Worm (Caenorhabditis elegans) whole organism, late embryonic: ENCODE data around the gene atg-3.
A peak's percentile ranks its signal among the peaks of the same experiment; 100 is the strongest.

Source experiments
- C08G9.2 ChIP-seq: sonication (generic microtip); optimal IDR thresholded peaks from 2 replicates; lab custom pipeline; 2016; ENCODE audit warnings: mild to moderate bottlenecking, missing genetic modification characterization, moderate library complexity, missing compliant biosample characterization
- F13H6.1 ChIP-seq: sonication (generic microtip); optimal IDR thresholded peaks from 2 replicates; lab custom pipeline; 2016; ENCODE audit warnings: missing genetic modification characterization, missing compliant biosample characterization
- K02D7.2 ChIP-seq: sonication (generic microtip); optimal IDR thresholded peaks from 2 replicates; lab custom pipeline; 2017; ENCODE audit warnings: mild to moderate bottlenecking, missing genetic modification characterization, missing compliant biosample characterization
- K09A11.1 ChIP-seq: sonication (generic microtip); optimal IDR thresholded peaks from 2 replicates; lab custom pipeline; 2017; ENCODE audit warnings: antibody characterized with exemption, mild to moderate bottlenecking, missing genetic modification characterization, missing compliant biosample characterization; ENCODE audit not compliant: insufficient read depth
- ama-1 ChIP-seq: fragments of 150-350 bp; optimal IDR thresholded peaks from 2 replicates; lab custom pipeline; 2014
- ceh-18 ChIP-seq: sonication (generic microtip); optimal IDR thresholded peaks from 2 replicates; lab custom pipeline; 2016; ENCODE audit warnings: missing genetic modification characterization, missing compliant biosample characterization
- ceh-2 ChIP-seq: sonication (generic microtip); optimal IDR thresholded peaks from 2 replicates; lab custom pipeline; 2016; ENCODE audit warnings: missing genotype, missing genetic modification characterization, missing compliant biosample characterization
- ceh-22 ChIP-seq: sonication (generic microtip); optimal IDR thresholded peaks from 2 replicates; lab custom pipeline; 2017; ENCODE audit warnings: missing biosample characterization, missing genetic modification characterization
- ceh-30 ChIP-seq: fragments of 150-350 bp; optimal IDR thresholded peaks from 2 replicates; lab custom pipeline; 2014; ENCODE audit warnings: missing biosample characterization, missing genetic modification characterization
- ceh-31 ChIP-seq: sonication (generic microtip); optimal IDR thresholded peaks from 2 replicates; lab custom pipeline; 2016; ENCODE audit warnings: missing genetic modification characterization, missing compliant biosample characterization
- ceh-45 ChIP-seq: fragments of 200-800 bp; sonication (Bioruptor generic); IDR thresholded peaks from 2 replicates; pipeline ENCODE4 v1.3.6; 2022; ENCODE audit warnings: missing genetic modification reagents, missing genetic modification characterization, missing compliant biosample characterization
- ceh-48 ChIP-seq: sonication (generic microtip); optimal IDR thresholded peaks from 2 replicates; lab custom pipeline; 2016; ENCODE audit warnings: missing genetic modification characterization, inconsistent platforms, missing compliant biosample characterization
- ceh-9 ChIP-seq: sonication (generic microtip); optimal IDR thresholded peaks from 2 replicates; lab custom pipeline; 2016; ENCODE audit warnings: mild to moderate bottlenecking, missing genetic modification characterization, inconsistent platforms, missing compliant biosample characterization
- che-1 ChIP-seq: sonication (generic microtip); optimal IDR thresholded peaks from 2 replicates; lab custom pipeline; 2016; ENCODE audit warnings: mild to moderate bottlenecking, missing genetic modification characterization, missing compliant biosample characterization
- dmd-4 ChIP-seq: sonication (generic microtip); optimal IDR thresholded peaks from 2 replicates; lab custom pipeline; 2016; ENCODE audit warnings: borderline replicate concordance, missing genetic modification characterization, missing compliant biosample characterization
- dve-1 ChIP-seq: sonication (generic microtip); optimal IDR thresholded peaks from 2 replicates; lab custom pipeline; 2017; ENCODE audit warnings: antibody characterized with exemption, mild to moderate bottlenecking, missing genetic modification characterization, missing compliant biosample characterization
- elt-2 ChIP-seq: sonication (generic microtip); optimal IDR thresholded peaks from 2 replicates; lab custom pipeline; 2016; ENCODE audit warnings: missing genetic modification reagents, missing genetic modification characterization, missing compliant biosample characterization
- fkh-6 ChIP-seq: sonication (generic microtip); optimal IDR thresholded peaks from 2 replicates; lab custom pipeline; 2016; ENCODE audit warnings: missing genetic modification characterization, missing compliant biosample characterization
- gmeb-2 ChIP-seq: sonication (generic microtip); optimal IDR thresholded peaks from 2 replicates; lab custom pipeline; 2016; ENCODE audit warnings: missing genetic modification characterization, inconsistent platforms, missing compliant biosample characterization
- hlh-15 ChIP-seq: sonication (generic microtip); optimal IDR thresholded peaks from 2 replicates; lab custom pipeline; 2016; ENCODE audit warnings: missing genetic modification characterization, missing compliant biosample characterization
- hlh-8 ChIP-seq: sonication (generic microtip); optimal IDR thresholded peaks from 2 replicates; lab custom pipeline; 2016; ENCODE audit warnings: missing genotype, missing genetic modification characterization, missing compliant biosample characterization
- lim-6 ChIP-seq: sonication (generic microtip); optimal IDR thresholded peaks from 2 replicates; lab custom pipeline; 2016; ENCODE audit warnings: missing genetic modification characterization, missing compliant biosample characterization
- madf-2 ChIP-seq: sonication (generic microtip); optimal IDR thresholded peaks from 2 replicates; lab custom pipeline; 2017; ENCODE audit warnings: missing genetic modification characterization, missing compliant biosample characterization
- mec-3 ChIP-seq: sonication (generic microtip); optimal IDR thresholded peaks from 2 replicates; lab custom pipeline; 2016; ENCODE audit warnings: borderline replicate concordance, missing genetic modification characterization, missing compliant biosample characterization
- nhr-11 ChIP-seq: fragments of 150-350 bp; optimal IDR thresholded peaks from 2 replicates; lab custom pipeline; 2014; ENCODE audit warnings: missing biosample characterization, missing genetic modification characterization
- nhr-232 ChIP-seq: sonication (generic microtip); optimal IDR thresholded peaks from 2 replicates; lab custom pipeline; 2016; ENCODE audit warnings: missing genetic modification characterization, missing compliant biosample characterization
- npax-4 ChIP-seq: sonication (generic microtip); optimal IDR thresholded peaks from 2 replicates; lab custom pipeline; 2016; ENCODE audit warnings: missing genetic modification characterization, missing compliant biosample characterization
- pax-1 ChIP-seq: fragments of 150-350 bp; optimal IDR thresholded peaks from 2 replicates; lab custom pipeline; 2014; ENCODE audit warnings: missing biosample characterization, missing genetic modification characterization
- pha-2 ChIP-seq: sonication (generic microtip); optimal IDR thresholded peaks from 2 replicates; lab custom pipeline; 2017; ENCODE audit warnings: mild to moderate bottlenecking, missing genetic modification characterization, missing compliant biosample characterization
- pha-4 ChIP-seq: fragments of 150-350 bp; optimal IDR thresholded peaks from 2 replicates; lab custom pipeline; 2018; ENCODE audit warnings: missing biosample characterization, missing genetic modification reagents, missing genetic modification characterization
- pros-1 ChIP-seq: fragments of 150-350 bp; optimal IDR thresholded peaks from 2 replicates; lab custom pipeline; 2014; ENCODE audit warnings: missing biosample characterization, missing genetic modification reagents, missing genetic modification characterization
- ref-2 ChIP-seq: sonication (generic microtip); optimal IDR thresholded peaks from 2 replicates; lab custom pipeline; 2016; ENCODE audit warnings: missing genetic modification characterization, missing compliant biosample characterization
- sox-4 ChIP-seq: sonication (generic microtip); optimal IDR thresholded peaks from 2 replicates; lab custom pipeline; 2017; ENCODE audit warnings: mild to moderate bottlenecking, missing genetic modification characterization, inconsistent platforms, missing compliant biosample characterization
- syd-9 ChIP-seq: sonication (generic microtip); optimal IDR thresholded peaks from 2 replicates; lab custom pipeline; 2016; ENCODE audit warnings: mild to moderate bottlenecking, missing genetic modification characterization, moderate library complexity, missing compliant biosample characterization
- tbx-2 ChIP-seq: sonication (generic microtip); optimal IDR thresholded peaks from 2 replicates; lab custom pipeline; 2016; ENCODE audit warnings: missing genetic modification characterization, missing compliant biosample characterization
- ttx-3 ChIP-seq: sonication (generic microtip); optimal IDR thresholded peaks from 2 replicates; lab custom pipeline; 2016; ENCODE audit warnings: missing genetic modification reagents, missing genetic modification characterization, missing compliant biosample characterization
- unc-3 ChIP-seq, 2 experiments: fragments of 200-800 bp in 1 of 2; sonication (Bioruptor generic) in 1 of 2; sonication (generic microtip) in 1 of 2; conservative IDR thresholded peaks in 1 of 2; optimal IDR thresholded peaks in 1 of 2; 2 replicates each; pipeline versions ENCODE4 v1.3.6 to Lab custom; 2016 to 2022; ENCODE audit warnings: missing compliant biosample characterization in 2 of 2, missing genetic modification characterization in 2 of 2, missing genetic modification reagents in 1 of 2
- unc-42 ChIP-seq: sonication (generic microtip); optimal IDR thresholded peaks from 2 replicates; lab custom pipeline; 2016; ENCODE audit warnings: missing genotype, missing genetic modification characterization, missing compliant biosample characterization
- unc-86 ChIP-seq: sonication (generic microtip); optimal IDR thresholded peaks from 2 replicates; lab custom pipeline; 2016; ENCODE audit warnings: missing genetic modification characterization, missing compliant biosample characterization

atg-3 gene

ce11 chrIV:1019801-1020200 is 9.5 kb downstream of the atg-3 start:
- peak; percentile 23 for TF ChIP-seq ref-2 (tag; lab: Kevin White, UChicago)
- TF ChIP-seq ceh-48 = no peak
- peak; percentile 9 for TF ChIP-seq ceh-31 (tag; lab: Kevin White, UChicago)

- no peak for TF ChIP-seq syd-9
- TF ChIP-seq ceh-22 (tag; lab: Kevin White, UChicago) = no peak
- no peak for TF ChIP-seq ceh-9 (tag; lab: Kevin White, UChicago)
- no peak for TF ChIP-seq pha-2 (tag; lab: Kevin White, UChicago)
- TF ChIP-seq ttx-3 = no peak
- TF ChIP-seq elt-2 (tag; lab: Kevin White, UChicago) = no peak
- TF ChIP-seq ceh-48 = no peak
- no peak for TF ChIP-seq ceh-45 (GFP tag; lab: Robert Waterston, UW)
- TF ChIP-seq unc-42 (tag; lab: Kevin White, UChicago) = no peak
- TF ChIP-seq tbx-2 = no peak
- no peak for TF ChIP-seq ceh-2 (tag; lab: Kevin White, UChicago)
- no peak for TF ChIP-seq C08G9.2 (tag; lab: Kevin White, UChicago)
- no peak for TF ChIP-seq ceh-30
- TF ChIP-seq nhr-11 (tag; lab: Kevin White, UChicago) = no peak
- no peak for TF ChIP-seq npax-4 (tag; lab: Kevin White, UChicago)
Measured at ce11 chrIV:1029939-1030338, 19.6 kb downstream of the atg-3 start, which contains the start of gene abhd-14. Gene abhd-14 (minus strand): TSS chrIV:1030039.

ce11 chrIV:1035108-1035507 is 24.8 kb downstream of the atg-3 start:
- TF ChIP-seq elt-2 (tag; lab: Kevin White, UChicago) (peak; percentile 45), ama-1 (no peak)

- TF ChIP-seq gmeb-2 (no peak), unc-3 (GFP tag; conservative IDR thresholded peaks at IDR 0.05; lab: Robert Waterston, UW) (no peak), unc-3 (tag; optimal IDR thresholded peaks at IDR 0.05; lab: Kevin White, UChicago) (no peak), pros-1 (no peak), ceh-9 (tag; lab: Kevin White, UChicago) (no peak), lim-6 (tag; lab: Kevin White, UChicago) (no peak), pax-1 (tag; lab: Kevin White, UChicago) (no peak)
Measured at ce11 chrIV:1038516-1038915, 28.2 kb downstream of the atg-3 start.

- TF ChIP-seq sox-4 (no peak), madf-2 (tag; lab: Kevin White, UChicago) (no peak), ceh-45 (GFP tag; lab: Robert Waterston, UW) (no peak), pha-4 (no peak), nhr-232 (tag; lab: Kevin White, UChicago) (no peak), ceh-31 (tag; lab: Kevin White, UChicago) (no peak), ref-2 (tag; lab: Kevin White, UChicago) (no peak), fkh-6 (tag; lab: Kevin White, UChicago) (no peak), tbx-2 (no peak), ceh-22 (tag; lab: Kevin White, UChicago) (no peak), K02D7.2 (tag; lab: Kevin White, UChicago) (no peak)
Measured at ce11 chrIV:1040537-1040936, 30.2 kb downstream of the atg-3 start.

- TF ChIP-seq elt-2 (tag; lab: Kevin White, UChicago) = no peak
- TF ChIP-seq lim-6 (tag; lab: Kevin White, UChicago) = no peak
- no peak for TF ChIP-seq dve-1 (tag; lab: Kevin White, UChicago)
- no peak for TF ChIP-seq unc-3 (GFP tag; conservative IDR thresholded peaks at IDR 0.05; lab: Robert Waterston, UW)
- no peak for TF ChIP-seq unc-3 (tag; optimal IDR thresholded peaks at IDR 0.05; lab: Kevin White, UChicago)
- TF ChIP-seq pha-4 = no peak
- no peak for TF ChIP-seq hlh-15 (tag; lab: Kevin White, UChicago)
- TF ChIP-seq unc-86 = no peak
- no peak for TF ChIP-seq ceh-18 (tag; lab: Kevin White, UChicago)
- no peak for TF ChIP-seq mec-3
- no peak for TF ChIP-seq che-1 (tag; lab: Kevin White, UChicago)
- no peak for TF ChIP-seq F13H6.1
- no peak for TF ChIP-seq pros-1
- no peak for TF ChIP-seq hlh-8 (tag; lab: Kevin White, UChicago)
- TF ChIP-seq ttx-3 = no peak
- TF ChIP-seq dmd-4 = no peak
- no peak for TF ChIP-seq K09A11.1 (tag; lab: Kevin White, UChicago)
Measured at ce11 chrIV:1044287-1044686, 34.0 kb downstream of the atg-3 start, which contains the start of gene Y55F3AM.11. Gene Y55F3AM.11 (minus strand): TSS chrIV:1044387.
